Worm (Caenorhabditis elegans) whole organism, L2 larva: ENCODE measurements around the gene C34F11.5.

Experiments used
- R02D3.7 ChIP-seq: fragments of 150-350 bp; optimal IDR thresholded peaks from 2 replicates; lab custom pipeline; 2014; ENCODE audit warnings: missing biosample characterization, missing genetic modification characterization
- ama-1 ChIP-seq: fragments of 150-350 bp; optimal IDR thresholded peaks from 2 replicates; lab custom pipeline; 2018; ENCODE audit warnings: inconsistent platforms
- gmeb-1 ChIP-seq: fragments of 150-350 bp; optimal IDR thresholded peaks from 2 replicates; lab custom pipeline; 2014; ENCODE audit warnings: missing biosample characterization, missing genetic modification characterization
- snpc-4 ChIP-seq: fragments of 150-350 bp; optimal IDR thresholded peaks from 2 replicates; lab custom pipeline; 2014; ENCODE audit warnings: missing biosample characterization, missing genetic modification characterization
- unc-62 ChIP-seq: fragments of 150-350 bp; optimal IDR thresholded peaks from 2 replicates; lab custom pipeline; 2014; ENCODE audit warnings: missing biosample characterization, missing genetic modification reagents, missing genetic modification characterization

DNA sequence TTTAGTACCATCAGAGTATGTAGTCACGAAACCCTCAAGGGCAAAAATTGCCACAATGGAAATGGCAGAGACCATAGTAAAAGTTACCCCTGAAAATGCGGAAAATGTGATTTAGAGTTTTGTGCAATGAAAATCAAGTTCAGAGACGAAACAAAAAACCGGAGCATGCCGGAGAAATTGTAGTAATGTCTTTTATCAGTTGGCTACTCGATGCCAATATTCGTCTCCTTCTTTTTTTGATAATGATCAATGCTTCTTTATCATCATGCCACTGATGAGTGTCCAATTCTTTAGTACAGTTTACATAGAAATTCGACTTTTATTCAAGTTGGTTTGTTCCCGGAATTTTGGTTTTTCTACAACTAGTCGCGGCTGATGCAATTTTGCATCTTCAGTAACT is 40.2 kb downstream of the C34F11.5 start, which contains the start of gene pho-1:
- TF ChIP-seq gmeb-1 (tag; lab: Kevin White, UChicago) (no peak), unc-62 (GFP tag; lab: Kevin White, UChicago) (no peak), ama-1 (lab: Kevin White, UChicago) (no peak), R02D3.7 (tag; lab: Kevin White, UChicago) (no peak), snpc-4 (tag; lab: Kevin White, UChicago) (no peak)
